Fruit fly (Drosophila melanogaster) whole organism, embryonic: ENCODE measurements around the gene GluProRS.

Source experiments
- ATbp ChIP-seq: fragments of 200-800 bp; sonication (Bioruptor generic); optimal IDR thresholded peaks from 2 replicates; lab custom pipeline; 2017; ENCODE audit warnings: missing biosample characterization, mild to moderate bottlenecking, missing genetic modification characterization, missing genetic modification reagents
- Ada2b ChIP-seq: fragments of 200-800 bp; sonication (Bioruptor generic); IDR thresholded peaks from 2 replicates; pipeline ENCODE4 v1.3.6; 2022; ENCODE audit warnings: missing biosample characterization, missing genetic modification characterization
- CG10366 ChIP-seq: fragments of 200-800 bp; sonication (Bioruptor generic); IDR thresholded peaks from 2 replicates; pipeline ENCODE4 v1.3.6; 2022; ENCODE audit warnings: missing biosample characterization, missing genetic modification characterization
- CG1233 ChIP-seq: fragments of 200-800 bp; sonication (Bioruptor generic); optimal IDR thresholded peaks from 4 replicates; lab custom pipeline; 2018; ENCODE audit warnings: missing biosample characterization, mild to moderate bottlenecking, missing genetic modification characterization
- CG12744 ChIP-seq: fragments of 200-800 bp; sonication (Bioruptor generic); optimal IDR thresholded peaks from 2 replicates; lab custom pipeline; 2016; ENCODE audit warnings: missing biosample characterization, missing genetic modification characterization
- CG14050 ChIP-seq: fragments of 200-800 bp; sonication (Bioruptor generic); IDR thresholded peaks from 3 replicates; pipeline ENCODE4 v1.3.6; 2022; ENCODE audit warnings: missing biosample characterization, missing genetic modification characterization
- CG14667 ChIP-seq: fragments of 200-800 bp; sonication (Bioruptor generic); IDR thresholded peaks from 2 replicates; pipeline ENCODE4 v1.3.6; 2022; ENCODE audit warnings: missing biosample characterization, missing genetic modification characterization
- CG15073 ChIP-seq: fragments of 200-800 bp; sonication (Bioruptor generic); optimal IDR thresholded peaks from 2 replicates; lab custom pipeline; 2016; ENCODE audit warnings: missing biosample characterization, missing genetic modification characterization
- CG17361 ChIP-seq: fragments of 200-800 bp; sonication (Bioruptor generic); IDR thresholded peaks from 3 replicates; pipeline ENCODE4 v1.3.6; 2022; ENCODE audit warnings: missing biosample characterization, missing genetic modification characterization
- CG18599 ChIP-seq: fragments of 200-800 bp; sonication (Bioruptor generic); optimal IDR thresholded peaks from 3 replicates; lab custom pipeline; 2017; ENCODE audit warnings: missing biosample characterization, missing genetic modification characterization, mild to moderate bottlenecking, moderate library complexity, missing genetic modification reagents
- CG2129 ChIP-seq: fragments of 200-800 bp; sonication (Bioruptor generic); IDR thresholded peaks from 2 replicates; pipeline ENCODE4 v1.3.6; 2022; ENCODE audit warnings: missing biosample characterization, missing genetic modification characterization; ENCODE audit not compliant: partially characterized antibody
- CG31388 ChIP-seq: fragments of 200-800 bp; sonication (Bioruptor generic); optimal IDR thresholded peaks from 2 replicates; lab custom pipeline; 2016; ENCODE audit warnings: missing biosample characterization, missing genetic modification characterization
- CG3281 ChIP-seq: fragments of 200-800 bp; sonication (Bioruptor generic); optimal IDR thresholded peaks from 3 replicates; lab custom pipeline; 2017; ENCODE audit warnings: missing biosample characterization, mild to moderate bottlenecking, missing genetic modification characterization
- CG42726 ChIP-seq: fragments of 200-800 bp; sonication (Bioruptor generic); IDR thresholded peaks from 2 replicates; pipeline ENCODE4 v1.3.6; 2022; ENCODE audit warnings: missing biosample characterization, missing genetic modification characterization; ENCODE audit not compliant: partially characterized antibody
- CG6254 ChIP-seq: fragments of 200-800 bp; sonication (Bioruptor generic); optimal IDR thresholded peaks from 3 replicates; lab custom pipeline; 2017; ENCODE audit warnings: mild to moderate bottlenecking, missing biosample characterization, missing genetic modification reagents, missing genetic modification characterization
- CG6689 ChIP-seq: fragments of 200-800 bp; sonication (Bioruptor generic); IDR thresholded peaks from 2 replicates; pipeline ENCODE4 v1.3.6; 2022; ENCODE audit warnings: missing biosample characterization, missing genetic modification characterization
- CG7271 ChIP-seq: fragments of 200-800 bp; sonication (Bioruptor generic); optimal IDR thresholded peaks from 2 replicates; lab custom pipeline; 2018; ENCODE audit warnings: missing biosample characterization, mild to moderate bottlenecking, missing genetic modification characterization, moderate library complexity
- CG7357 ChIP-seq: fragments of 200-800 bp; sonication (Bioruptor generic); IDR thresholded peaks from 3 replicates; pipeline ENCODE4 v1.3.6; 2022; ENCODE audit warnings: missing biosample characterization, missing genetic modification characterization
- CG7928 ChIP-seq: fragments of 200-800 bp; sonication (Bioruptor generic); optimal IDR thresholded peaks from 2 replicates; lab custom pipeline; 2017; ENCODE audit warnings: missing biosample characterization, mild to moderate bottlenecking, missing genetic modification characterization
- CG8359 ChIP-seq: fragments of 200-800 bp; sonication (Bioruptor generic); optimal IDR thresholded peaks from 2 replicates; lab custom pipeline; 2017; ENCODE audit warnings: missing biosample characterization, mild to moderate bottlenecking, missing genetic modification characterization, borderline replicate concordance
- CG9437 ChIP-seq: fragments of 200-800 bp; sonication (Bioruptor generic); optimal IDR thresholded peaks from 2 replicates; lab custom pipeline; 2018; ENCODE audit warnings: missing biosample characterization, mild to moderate bottlenecking, missing genetic modification characterization
- CG9797 ChIP-seq: fragments of 200-800 bp; sonication (Bioruptor generic); optimal IDR thresholded peaks from 3 replicates; lab custom pipeline; 2018; ENCODE audit warnings: missing biosample characterization, mild to moderate bottlenecking, missing genetic modification characterization
- ERR ChIP-seq: fragments of 200-800 bp; sonication (Bioruptor generic); optimal IDR thresholded peaks from 2 replicates; lab custom pipeline; 2016; ENCODE audit warnings: missing biosample characterization, missing genetic modification characterization
- H15 ChIP-seq: fragments of 200-800 bp; sonication (Bioruptor generic); IDR thresholded peaks from 3 replicates; pipeline ENCODE4 v1.3.6; 2022; ENCODE audit warnings: missing biosample characterization, missing genetic modification characterization
- HmgZ ChIP-seq: fragments of 200-800 bp; sonication (Bioruptor generic); optimal IDR thresholded peaks from 2 replicates; lab custom pipeline; 2018; ENCODE audit warnings: missing biosample characterization, mild to moderate bottlenecking, missing genetic modification characterization
- Kr ChIP-seq: fragments of 200-800 bp; sonication (Bioruptor generic); optimal IDR thresholded peaks from 2 replicates; lab custom pipeline; 2017; ENCODE audit warnings: missing biosample characterization, mild to moderate bottlenecking, missing genetic modification characterization
- MBD-R2 ChIP-seq: fragments of 200-800 bp; sonication (Bioruptor generic); IDR thresholded peaks from 2 replicates; pipeline ENCODE4 v1.3.6; 2022; ENCODE audit warnings: missing biosample characterization, missing genetic modification characterization
- Meics ChIP-seq: fragments of 200-800 bp; sonication (Bioruptor generic); optimal IDR thresholded peaks from 2 replicates; lab custom pipeline; 2017; ENCODE audit warnings: missing biosample characterization, mild to moderate bottlenecking, missing genetic modification characterization
- Stat92E ChIP-seq, 3 experiments: fragments of >200 bp in 2 of 3; fragments of 200-800 bp in 1 of 3; sonication (Bioruptor generic) in 1 of 3; optimal IDR thresholded peaks; 2 replicates each; lab custom pipeline; 2017 to 2019; ENCODE audit warnings: missing biosample characterization in 3 of 3, missing genetic modification characterization in 3 of 3, mild to moderate bottlenecking in 1 of 3, moderate library complexity in 1 of 3
- Trl ChIP-seq, 3 experiments: fragments of >200 bp in 2 of 3; fragments of 200-800 bp in 1 of 3; sonication (Bioruptor generic) in 1 of 3; optimal IDR thresholded peaks; 2 replicates in 1 of 3; 3 replicates in 2 of 3; lab custom pipeline; 2016 to 2017; ENCODE audit warnings: missing biosample characterization in 1 of 3, missing genetic modification characterization in 1 of 3
- Xbp1 ChIP-seq: fragments of 200-800 bp; sonication (Bioruptor generic); optimal IDR thresholded peaks from 3 replicates; lab custom pipeline; 2016; ENCODE audit warnings: missing biosample characterization, mild to moderate bottlenecking, missing genetic modification characterization
- ash1 ChIP-seq: fragments of 200-800 bp; sonication (Bioruptor generic); optimal IDR thresholded peaks from 2 replicates; lab custom pipeline; 2018; ENCODE audit warnings: missing biosample characterization, mild to moderate bottlenecking, missing genetic modification characterization
- da ChIP-seq: fragments of 200-800 bp; sonication (Bioruptor generic); optimal IDR thresholded peaks from 2 replicates; lab custom pipeline; 2016; ENCODE audit warnings: missing biosample characterization, missing genetic modification characterization
- esg ChIP-seq: fragments of 200-800 bp; sonication (Bioruptor generic); conservative IDR thresholded peaks from 2 replicates; pipeline ENCODE4 v1.3.6; 2022; ENCODE audit warnings: missing biosample characterization, missing genetic modification characterization
- exex ChIP-seq: fragments of 200-800 bp; sonication (Bioruptor generic); optimal IDR thresholded peaks from 4 replicates; lab custom pipeline; 2018; ENCODE audit warnings: missing biosample characterization, mild to moderate bottlenecking, missing genetic modification characterization, moderate library complexity
- fd96Cb ChIP-seq: fragments of 200-800 bp; sonication (Bioruptor generic); optimal IDR thresholded peaks from 2 replicates; lab custom pipeline; 2018; ENCODE audit warnings: missing biosample characterization, mild to moderate bottlenecking, missing genetic modification characterization, moderate library complexity
- ftz-f1 ChIP-seq: fragments of 200-800 bp; sonication (Bioruptor generic); optimal IDR thresholded peaks from 2 replicates; lab custom pipeline; 2016; ENCODE audit warnings: missing biosample characterization, missing genetic modification characterization
- gce ChIP-seq: fragments of 200-800 bp; sonication (Bioruptor generic); IDR thresholded peaks from 3 replicates; pipeline ENCODE4 v1.3.6; 2022; ENCODE audit warnings: missing biosample characterization, missing genetic modification characterization
- gcm2 ChIP-seq: fragments of 200-800 bp; sonication (Bioruptor generic); optimal IDR thresholded peaks from 2 replicates; lab custom pipeline; 2016; ENCODE audit warnings: missing biosample characterization, missing genetic modification characterization
- hth ChIP-seq: fragments of >200 bp; optimal IDR thresholded peaks from 2 replicates; lab custom pipeline; 2017; ENCODE audit warnings: inconsistent platforms
- jumu ChIP-seq: fragments of 200-800 bp; sonication (Bioruptor generic); optimal IDR thresholded peaks from 3 replicates; lab custom pipeline; 2016; ENCODE audit warnings: missing biosample characterization, missing genetic modification characterization
- nerfin-2 ChIP-seq: fragments of 200-800 bp; sonication (Bioruptor generic); IDR thresholded peaks from 2 replicates; pipeline ENCODE4 v1.3.6; 2022; ENCODE audit warnings: missing biosample characterization, missing genetic modification characterization; ENCODE audit not compliant: partially characterized antibody
- nom ChIP-seq: fragments of 200-800 bp; sonication (Bioruptor generic); optimal IDR thresholded peaks from 2 replicates; lab custom pipeline; 2017; ENCODE audit warnings: missing biosample characterization, missing genetic modification characterization, mild to moderate bottlenecking, moderate library complexity, missing genetic modification reagents
- otp ChIP-seq: fragments of 200-800 bp; sonication (Bioruptor generic); IDR thresholded peaks from 3 replicates; pipeline ENCODE4, ENCODE4 v1.3.6; 2022; ENCODE audit warnings: missing biosample characterization, missing genetic modification characterization
- pros ChIP-seq: fragments of 200-800 bp; sonication (Bioruptor generic); optimal IDR thresholded peaks from 3 replicates; lab custom pipeline; 2019; ENCODE audit warnings: missing biosample characterization, mild to moderate bottlenecking, missing genetic modification characterization, moderate library complexity
- trem ChIP-seq: fragments of 200-800 bp; optimal IDR thresholded peaks from 3 replicates; lab custom pipeline; 2019; ENCODE audit warnings: missing biosample characterization, mild to moderate bottlenecking, missing genetic modification characterization, moderate library complexity
- ttk ChIP-seq: fragments of 200-800 bp; sonication (Bioruptor generic); IDR thresholded peaks from 2 replicates; pipeline ENCODE4 v2.1.2; 2022; ENCODE audit warnings: missing biosample characterization, missing genetic modification characterization

Gene GluProRS

DNA sequence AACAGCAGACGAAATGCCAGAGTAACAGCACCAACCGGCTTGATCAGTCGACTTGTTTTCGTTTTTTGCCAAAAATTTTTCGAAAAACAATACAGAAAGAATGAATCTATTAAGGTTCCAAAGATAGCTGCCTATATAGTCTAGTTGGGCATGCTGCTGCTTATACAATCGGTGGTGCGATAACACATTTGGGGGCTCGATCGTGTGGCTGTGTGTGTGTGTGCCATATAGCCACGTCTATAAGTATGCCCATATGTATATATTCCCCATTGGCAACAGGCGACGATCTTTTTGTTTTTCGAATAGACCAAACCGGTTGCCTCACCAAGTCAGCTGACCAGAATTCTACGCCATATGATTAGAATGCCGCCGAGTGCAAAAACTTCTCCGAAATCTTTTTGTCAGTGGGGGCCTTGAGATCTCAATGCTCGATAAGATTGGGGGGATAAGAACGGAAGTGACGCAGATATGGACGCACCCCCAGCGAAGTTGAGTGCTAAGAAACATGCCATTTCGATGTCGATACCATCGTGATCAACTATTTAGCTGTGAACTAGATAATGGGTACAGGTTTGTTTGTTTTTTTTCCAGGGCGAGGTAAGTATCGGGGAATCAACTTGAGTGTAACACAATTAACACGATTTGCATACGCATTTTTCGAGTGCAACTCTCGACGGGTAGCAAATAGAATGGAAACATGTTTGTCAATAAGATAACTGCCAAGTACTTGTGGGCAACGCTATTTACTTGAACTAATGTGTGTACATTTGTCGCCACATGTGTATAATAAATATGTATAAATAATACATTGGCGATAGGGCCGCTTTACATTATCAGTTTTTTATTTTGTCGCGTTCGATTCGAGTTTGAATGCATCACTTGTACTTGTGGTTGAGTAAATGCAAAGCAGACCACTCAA, 18.0 kb downstream of the GluProRS start (continued):
- peak; percentile 79 for TF ChIP-seq CG3281 (GFP tag; lab: Kevin White, UChicago)
- peak; percentile 61 for TF ChIP-seq ash1 (GFP tag; lab: Kevin White, UChicago)
- no peak for TF ChIP-seq hth
- TF ChIP-seq CG14050 (GFP tag; lab: Robert Waterston, UW), result peak; percentile 72; the same call in 2 of the 3 replicates
- peak; percentile 70 for TF ChIP-seq CG12744 (GFP tag; lab: Kevin White, UChicago)
- TF ChIP-seq CG6689 (GFP tag; lab: Robert Waterston, UW), result peak; percentile 64
- peak; percentile 29 for TF ChIP-seq CG9437
- TF ChIP-seq CG17361 (GFP tag; lab: Robert Waterston, UW), result peak; percentile 61; the same call in 1 of the 3 replicates
- TF ChIP-seq CG14667, result no peak; the same call in 1 of the 2 replicates
- peak; percentile 78 for TF ChIP-seq Meics
- TF ChIP-seq trem (tag; lab: Kevin White, UChicago), result peak; percentile 45
- peak; percentile 89 for TF ChIP-seq gce
- TF ChIP-seq da (GFP tag; lab: Kevin White, UChicago), result no peak
- peak; percentile 91 for TF ChIP-seq Kr (GFP tag; lab: Kevin White, UChicago)
- TF ChIP-seq CG18599 (GFP tag; lab: Kevin White, UChicago), result peak; percentile 83
- TF ChIP-seq ttk, result no peak
- TF ChIP-seq CG9797, result peak; percentile 26
- TF ChIP-seq Trl (optimal IDR thresholded peaks at IDR 0.05; lab: Kevin White, UChicago), result no peak
- peak; percentile 69 for TF ChIP-seq Trl (GFP tag; optimal IDR thresholded peaks at IDR 0.05; lab: Kevin White, UChicago)
- peak; percentile 80 for TF ChIP-seq CG8359 (GFP tag; lab: Kevin White, UChicago)
- TF ChIP-seq ERR (GFP tag; lab: Kevin White, UChicago), result no peak
- TF ChIP-seq CG7357 (GFP tag; lab: Robert Waterston, UW), result no peak
- no peak for TF ChIP-seq CG2129 (GFP tag; lab: Robert Waterston, UW)
- TF ChIP-seq CG7271 (tag; lab: Kevin White, UChicago), result peak; percentile 62
- peak; percentile 82 for TF ChIP-seq CG6254 (GFP tag; lab: Kevin White, UChicago)
- TF ChIP-seq CG7928, result peak; percentile 51
- peak; percentile 70 for TF ChIP-seq ftz-f1
- TF ChIP-seq H15, result peak; percentile 66
- peak; percentile 37 for TF ChIP-seq CG15073 (GFP tag; lab: Kevin White, UChicago)
- TF ChIP-seq Ada2b (GFP tag; lab: Robert Waterston, UW), result no peak
- TF ChIP-seq esg (GFP tag; lab: Robert Waterston, UW), result no peak
- no peak for TF ChIP-seq jumu (GFP tag; lab: Kevin White, UChicago)
- TF ChIP-seq nerfin-2 (GFP tag; lab: Robert Waterston, UW), result no peak
- peak; percentile 11 for TF ChIP-seq nom (GFP tag; lab: Kevin White, UChicago)
- TF ChIP-seq ATbp (GFP tag; lab: Kevin White, UChicago), result peak; percentile 98
- TF ChIP-seq otp, result peak; percentile 92
- TF ChIP-seq CG31388 (GFP tag; lab: Kevin White, UChicago), result peak; percentile 14
- TF ChIP-seq MBD-R2 (GFP tag; lab: Robert Waterston, UW), result peak; percentile 40; the same call in 1 of the 2 replicates
- TF ChIP-seq HmgZ, result peak; percentile 90
- peak; percentile 28 for TF ChIP-seq gcm2
- TF ChIP-seq exex (tag; lab: Kevin White, UChicago), result peak; percentile 76
- TF ChIP-seq Stat92E (GFP tag; optimal IDR thresholded peaks at IDR 0.05; lab: Kevin White, UChicago), result peak in 1 of 3 experiments; percentile 1
- no peak for TF ChIP-seq pros (GFP tag; lab: Kevin White, UChicago)
- no peak for TF ChIP-seq Xbp1 (GFP tag; lab: Kevin White, UChicago)
- peak; percentile 62 for TF ChIP-seq CG10366 (GFP tag; lab: Robert Waterston, UW)
- TF ChIP-seq CG1233 (GFP tag; lab: Kevin White, UChicago), result peak; percentile 95
- no peak for TF ChIP-seq CG42726
- TF ChIP-seq fd96Cb (tag; lab: Kevin White, UChicago), result peak; percentile 61
